Worm (Caenorhabditis elegans) whole organism, L3 larva: ENCODE results near the gene ins-37.

Experiments
- egl-27 ChIP-seq: sonication (generic microtip); optimal IDR thresholded peaks from 4 replicates; lab custom pipeline; 2017; ENCODE audit warnings: missing biosample characterization, missing genetic modification reagents, missing genetic modification characterization
- lin-15B ChIP-seq: fragments of 150-350 bp; optimal IDR thresholded peaks from 2 replicates; lab custom pipeline; 2014; ENCODE audit warnings: missing biosample characterization, missing genetic modification characterization
- nhr-11 ChIP-seq: fragments of 150-350 bp; optimal IDR thresholded peaks from 2 replicates; lab custom pipeline; 2014; ENCODE audit warnings: missing biosample characterization, missing genetic modification characterization
- unc-62 ChIP-seq: fragments of 150-350 bp; sonication (generic microtip); optimal IDR thresholded peaks from 4 replicates; lab custom pipeline; 2014; ENCODE audit warnings: missing biosample characterization, missing genetic modification reagents, missing genetic modification characterization
- ztf-4 ChIP-seq: fragments of 150-350 bp; optimal IDR thresholded peaks from 2 replicates; lab custom pipeline; 2014; ENCODE audit warnings: missing biosample characterization, missing genetic modification characterization

DNA sequence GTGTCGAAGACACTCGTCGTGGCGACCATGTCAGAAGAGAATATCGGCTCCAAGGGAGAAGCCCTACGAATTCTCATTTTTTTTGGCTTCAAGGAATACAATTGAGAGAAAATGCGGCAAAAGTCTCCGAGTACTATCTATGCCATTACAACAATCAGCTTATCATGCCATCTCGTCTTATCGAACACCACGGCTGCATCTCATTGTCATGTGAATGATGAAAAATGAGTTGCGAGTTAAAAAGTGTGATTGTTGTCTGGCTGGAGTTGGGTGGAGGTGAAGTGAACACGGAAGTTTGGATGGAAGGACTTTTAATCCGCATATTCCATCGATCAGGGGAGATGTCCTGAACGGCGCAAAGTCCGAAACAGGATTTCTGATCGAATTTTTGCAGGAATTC is 25.0 kb upstream of the ins-37 start:
- TF ChIP-seq egl-27: no peak
- no peak for TF ChIP-seq nhr-11 (tag; lab: Kevin White, UChicago)
- TF ChIP-seq lin-15B (tag; lab: Kevin White, UChicago): no peak
- TF ChIP-seq ztf-4 (tag; lab: Kevin White, UChicago): no peak
- no peak for TF ChIP-seq unc-62 (GFP tag; lab: Kevin White, UChicago)
